Fruit fly (Drosophila melanogaster) whole organism, embryonic: Measurements from ENCODE around the gene CG17376.

ENCODE experiments used
- Bdp1 ChIP-seq: fragments of 200-800 bp; sonication (Bioruptor generic); optimal IDR thresholded peaks from 3 replicates; lab custom pipeline; 2016; ENCODE audit warnings: missing biosample characterization, missing genetic modification characterization
- CG10431 ChIP-seq: fragments of 200-800 bp; sonication (Bioruptor generic); optimal IDR thresholded peaks from 3 replicates; lab custom pipeline; 2018; ENCODE audit warnings: missing biosample characterization, mild to moderate bottlenecking, missing genetic modification characterization
- CG11085 ChIP-seq: fragments of 200-800 bp; sonication (Bioruptor generic); IDR thresholded peaks from 2 replicates; pipeline ENCODE4 v1.3.6; 2022; ENCODE audit warnings: missing biosample characterization, missing genetic modification characterization
- CG12769 ChIP-seq: fragments of 200-800 bp; sonication (Bioruptor generic); optimal IDR thresholded peaks from 2 replicates; lab custom pipeline; 2019; ENCODE audit warnings: missing biosample characterization, mild to moderate bottlenecking, missing genetic modification characterization, moderate library complexity
- CG15269 ChIP-seq: fragments of 200-800 bp; sonication (Bioruptor generic); optimal IDR thresholded peaks from 2 replicates; lab custom pipeline; 2018; ENCODE audit warnings: missing biosample characterization, mild to moderate bottlenecking, missing genetic modification characterization, moderate library complexity
- CG15479 ChIP-seq: fragments of 200-800 bp; sonication (Bioruptor generic); optimal IDR thresholded peaks from 3 replicates; lab custom pipeline; 2019; ENCODE audit warnings: missing biosample characterization, mild to moderate bottlenecking, missing genetic modification characterization, moderate library complexity
- CG15601 ChIP-seq: fragments of 200-800 bp; sonication (Bioruptor generic); optimal IDR thresholded peaks from 3 replicates; lab custom pipeline; 2019; ENCODE audit warnings: missing biosample characterization, mild to moderate bottlenecking, missing genetic modification characterization, moderate library complexity
- CG16813 ChIP-seq: fragments of 200-800 bp; sonication (Bioruptor generic); IDR thresholded peaks from 3 replicates; pipeline ENCODE4 v1.3.6; 2022; ENCODE audit warnings: missing biosample characterization, missing genetic modification characterization; ENCODE audit not compliant: partially characterized antibody
- CG16863 ChIP-seq: fragments of 200-800 bp; sonication (Bioruptor generic); optimal IDR thresholded peaks from 3 replicates; lab custom pipeline; 2016; ENCODE audit warnings: missing biosample characterization, missing genetic modification characterization
- CG17385 ChIP-seq: fragments of 200-800 bp; sonication (Bioruptor generic); optimal IDR thresholded peaks from 3 replicates; lab custom pipeline; 2018; ENCODE audit warnings: missing biosample characterization, mild to moderate bottlenecking, missing genetic modification characterization
- CG31441 ChIP-seq: fragments of 200-800 bp; sonication (Bioruptor generic); IDR thresholded peaks from 2 replicates; pipeline ENCODE4 v1.3.6; 2022; ENCODE audit warnings: missing biosample characterization, missing genetic modification characterization
- CG3163 ChIP-seq: fragments of 200-800 bp; sonication (Bioruptor generic); optimal IDR thresholded peaks from 3 replicates; lab custom pipeline; 2016; ENCODE audit warnings: missing biosample characterization, missing genetic modification characterization
- CG34224 ChIP-seq: fragments of 200-800 bp; sonication (Bioruptor generic); IDR thresholded peaks from 3 replicates; pipeline ENCODE4 v1.3.6; 2022; ENCODE audit warnings: missing biosample characterization, missing genetic modification characterization; ENCODE audit not compliant: partially characterized antibody
- CG6654 ChIP-seq: fragments of 200-800 bp; sonication (Bioruptor generic); optimal IDR thresholded peaks from 2 replicates; lab custom pipeline; 2017; ENCODE audit warnings: missing biosample characterization, mild to moderate bottlenecking, missing genetic modification characterization
- CG6791 ChIP-seq: fragments of 200-800 bp; sonication (Bioruptor generic); IDR thresholded peaks from 3 replicates; pipeline ENCODE4 v1.3.6; 2022; ENCODE audit warnings: missing biosample characterization, missing genetic modification characterization; ENCODE audit not compliant: partially characterized antibody
- CG8290 ChIP-seq, 3 experiments: fragments of 200-800 bp; sonication (Bioruptor generic); optimal IDR thresholded peaks; 2 replicates each; lab custom pipeline; 2016 to 2019; ENCODE audit warnings: missing biosample characterization in 3 of 3, missing genetic modification characterization in 3 of 3, mild to moderate bottlenecking in 2 of 3, moderate library complexity in 1 of 3
- CG8359 ChIP-seq: fragments of 200-800 bp; sonication (Bioruptor generic); optimal IDR thresholded peaks from 2 replicates; lab custom pipeline; 2017; ENCODE audit warnings: missing biosample characterization, mild to moderate bottlenecking, missing genetic modification characterization, borderline replicate concordance
- CG8765 ChIP-seq: fragments of 200-800 bp; sonication (Bioruptor generic); IDR thresholded peaks from 2 replicates; pipeline ENCODE4 v1.3.6; 2022; ENCODE audit warnings: missing biosample characterization, missing genetic modification characterization
- CG8944 ChIP-seq: fragments of 200-800 bp; sonication (Bioruptor generic); optimal IDR thresholded peaks from 3 replicates; lab custom pipeline; 2016; ENCODE audit warnings: missing biosample characterization, missing genetic modification characterization
- CG9215 ChIP-seq: fragments of 200-800 bp; sonication (Bioruptor generic); IDR thresholded peaks from 2 replicates; pipeline ENCODE4 v1.3.6; 2022; ENCODE audit warnings: missing biosample characterization, missing genetic modification characterization
- CkIIα-i1 ChIP-seq: fragments of 200-800 bp; sonication (Bioruptor generic); IDR thresholded peaks from 2 replicates; pipeline ENCODE4 v1.3.6; 2022; ENCODE audit warnings: missing biosample characterization, missing genetic modification characterization
- Ets65A ChIP-seq: fragments of 200-800 bp; sonication (Bioruptor generic); peaks from one replicate; lab custom pipeline; 2016; ENCODE audit warnings: missing biosample characterization, missing genetic modification characterization
- GATAe ChIP-seq: fragments of 200-800 bp; sonication (Bioruptor generic); conservative IDR thresholded peaks from 2 replicates; pipeline ENCODE4 v1.3.6; 2022; ENCODE audit warnings: missing biosample characterization, missing genetic modification characterization
- HLH54F ChIP-seq: fragments of 200-800 bp; sonication (Bioruptor generic); optimal IDR thresholded peaks from 3 replicates; lab custom pipeline; 2016; ENCODE audit warnings: missing biosample characterization, missing genetic modification characterization
- Hey ChIP-seq: fragments of 200-800 bp; sonication (Bioruptor generic); optimal IDR thresholded peaks from 3 replicates; lab custom pipeline; 2018; ENCODE audit warnings: missing biosample characterization, mild to moderate bottlenecking, missing genetic modification characterization
- MESR4 ChIP-seq: fragments of 200-800 bp; sonication (Bioruptor generic); optimal IDR thresholded peaks from 2 replicates; lab custom pipeline; 2018; ENCODE audit warnings: missing biosample characterization, mild to moderate bottlenecking, missing genetic modification characterization, moderate library complexity
- Mad ChIP-seq: fragments of 200-800 bp; sonication (Bioruptor generic); optimal IDR thresholded peaks from 2 replicates; lab custom pipeline; 2016; ENCODE audit warnings: missing biosample characterization, missing genetic modification characterization
- Neu2 ChIP-seq: fragments of 200-800 bp; sonication (Bioruptor generic); optimal IDR thresholded peaks from 3 replicates; lab custom pipeline; 2016; ENCODE audit warnings: missing biosample characterization, missing genetic modification characterization, borderline replicate concordance
- Nf-YC ChIP-seq: fragments of 200-800 bp; optimal IDR thresholded peaks from 3 replicates; lab custom pipeline; 2019; ENCODE audit warnings: missing biosample characterization, mild to moderate bottlenecking, missing genetic modification characterization, moderate library complexity
- Opbp ChIP-seq: fragments of 200-800 bp; sonication (Bioruptor generic); IDR thresholded peaks from 3 replicates; pipeline ENCODE4 v1.3.6; 2022; ENCODE audit warnings: missing biosample characterization, missing genetic modification characterization; ENCODE audit not compliant: partially characterized antibody
- Spps ChIP-seq: fragments of 200-800 bp; sonication (Bioruptor generic); optimal IDR thresholded peaks from 2 replicates; lab custom pipeline; 2018; ENCODE audit warnings: missing biosample characterization, mild to moderate bottlenecking, missing genetic modification characterization
- amos ChIP-seq: fragments of 200-800 bp; sonication (Bioruptor generic); IDR thresholded peaks from 2 replicates; pipeline ENCODE4 v1.3.6; 2022; ENCODE audit warnings: missing biosample characterization, missing genetic modification characterization; ENCODE audit not compliant: partially characterized antibody
- dmrt11E ChIP-seq: fragments of 200-800 bp; sonication (Bioruptor generic); optimal IDR thresholded peaks from 3 replicates; lab custom pipeline; 2018; ENCODE audit warnings: missing biosample characterization, mild to moderate bottlenecking, missing genetic modification characterization, moderate library complexity
- ham ChIP-seq: fragments of 200-800 bp; sonication (Bioruptor generic); IDR thresholded peaks from 2 replicates; pipeline ENCODE4 v1.3.6; 2022; ENCODE audit warnings: missing biosample characterization, missing genetic modification characterization
- jing ChIP-seq: fragments of 200-800 bp; sonication (Bioruptor generic); optimal IDR thresholded peaks from 2 replicates; lab custom pipeline; 2018; ENCODE audit warnings: missing biosample characterization, mild to moderate bottlenecking, missing genetic modification characterization
- prd ChIP-seq, 3 experiments: fragments of >200 bp in 2 of 3; fragments of 200-800 bp in 1 of 3; sonication (Bioruptor generic) in 1 of 3; optimal IDR thresholded peaks in 2 of 3; IDR thresholded peaks in 1 of 3; 2 replicates in 2 of 3; 3 replicates in 1 of 3; pipeline versions ENCODE4 v1.3.6 to Lab custom; 2017 to 2022; ENCODE audit warnings: missing biosample characterization in 1 of 3, missing genetic modification characterization in 1 of 3
- sd ChIP-seq: fragments of 200-800 bp; sonication (Bioruptor generic); optimal IDR thresholded peaks from 3 replicates; lab custom pipeline; 2018; ENCODE audit warnings: missing biosample characterization, mild to moderate bottlenecking, missing genetic modification characterization, moderate library complexity
- slou ChIP-seq: fragments of 200-800 bp; sonication (Bioruptor generic); optimal IDR thresholded peaks from 3 replicates; lab custom pipeline; 2016; ENCODE audit warnings: missing biosample characterization, missing genetic modification characterization
- z ChIP-seq: fragments of 200-800 bp; sonication (Bioruptor generic); IDR thresholded peaks from 3 replicates; pipeline ENCODE4 v1.3.6; 2022; ENCODE audit warnings: missing biosample characterization, missing genetic modification characterization

Gene CG17376

DNA sequence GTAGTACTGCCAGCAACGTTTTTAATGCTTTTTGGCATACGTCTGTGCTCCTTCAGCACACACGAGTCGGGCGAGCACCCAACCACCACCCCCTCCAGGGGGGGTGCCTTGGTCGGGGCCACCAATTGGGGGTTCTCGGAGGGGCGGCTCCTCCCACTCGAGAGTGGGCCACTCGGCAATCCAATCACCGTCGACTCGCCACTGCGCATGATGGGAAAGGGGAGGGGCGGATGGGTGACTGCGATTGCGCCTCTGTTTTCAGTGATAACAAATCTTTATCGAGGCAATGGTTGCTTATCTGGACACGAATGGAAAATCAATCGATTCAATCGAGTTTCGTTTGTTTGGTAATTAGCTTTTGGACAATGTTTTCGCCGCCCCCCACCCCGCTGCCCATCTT lies 16.8 kb upstream of the CG17376 start (continued):
- TF ChIP-seq CG8290 (GFP tag; optimal IDR thresholded peaks at IDR 0.05; lab: Kevin White, UChicago) (no peak), CG8290 (tag; optimal IDR thresholded peaks at IDR 0.05; lab: Kevin White, UChicago) (peak in 1 of 2 experiments; percentile 6), CkIIα-i1 (GFP tag; lab: Robert Waterston, UW) (no peak), prd (optimal IDR thresholded peaks at IDR 0.05; lab: Kevin White, UChicago) (no peak), prd (GFP tag; IDR thresholded peaks at IDR 0.05; lab: Robert Waterston, UW) (no peak), CG15479 (GFP tag; lab: Kevin White, UChicago) (no peak), CG8765 (GFP tag; lab: Robert Waterston, UW) (no peak), CG16863 (no peak), CG31441 (GFP tag; lab: Robert Waterston, UW) (no peak), CG12769 (tag; lab: Kevin White, UChicago) (no peak), Hey (peak; percentile 13), CG34224 (GFP tag; lab: Robert Waterston, UW) (peak; percentile 37; the same call in 1 of the 3 replicates), Nf-YC (tag; lab: Kevin White, UChicago) (peak; percentile 99), CG15601 (tag; lab: Kevin White, UChicago) (no peak)

- no peak for TF ChIP-seq Neu2 (GFP tag; lab: Kevin White, UChicago)
- TF ChIP-seq CG6654 (GFP tag; lab: Kevin White, UChicago): peak; percentile 92
- TF ChIP-seq MESR4 (GFP tag; lab: Kevin White, UChicago): no peak
- no peak for TF ChIP-seq sd (tag; lab: Kevin White, UChicago)
- no peak for TF ChIP-seq CG9215 (GFP tag; lab: Robert Waterston, UW)
- no peak for TF ChIP-seq slou (GFP tag; lab: Kevin White, UChicago)
- TF ChIP-seq CG8359: no peak
- peak in 1 of 2 experiments; percentile 39 for TF ChIP-seq prd (optimal IDR thresholded peaks at IDR 0.05; lab: Kevin White, UChicago)
- TF ChIP-seq prd (GFP tag; IDR thresholded peaks at IDR 0.05; lab: Robert Waterston, UW): no peak
- TF ChIP-seq CG3163 (GFP tag; lab: Kevin White, UChicago): no peak
Observed at dm6 chr2L:6805783-6806182, 5.1 kb upstream of the CG17376 start, which contains the start of gene CG17375. CG17375 (minus strand) TSS chr2L:6805792.

DNA sequence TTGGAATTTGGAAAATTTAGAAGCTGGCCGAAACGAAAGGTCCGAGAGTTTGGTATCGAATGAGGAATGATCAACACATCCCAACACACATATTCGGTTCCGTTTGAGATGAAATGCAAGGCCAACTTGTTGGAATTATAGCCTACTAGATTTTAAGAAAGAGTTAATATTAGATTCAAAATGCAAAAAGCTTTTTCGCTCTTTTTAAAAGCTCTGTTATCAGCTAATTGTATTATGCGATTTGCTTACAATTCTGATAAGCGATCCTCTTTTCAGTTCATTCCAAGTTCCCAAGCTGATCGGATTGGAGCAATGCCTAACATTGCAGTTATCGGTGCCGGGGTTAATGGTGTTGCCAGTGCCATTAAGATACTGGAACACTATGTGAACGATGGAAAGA lies 2.0 kb upstream of the CG17376 start, which contains the start of the genes CG17377 and Daao2:
Gene CG17377 (minus strand): TSS at position 101 of the 400 bp plus-strand sequence.
Gene Daao2 (plus strand): TSS at position 272 of the 400 bp plus-strand sequence.
- TF ChIP-seq jing: no peak
- no peak for TF ChIP-seq z
- TF ChIP-seq GATAe (GFP tag; lab: Robert Waterston, UW): no peak
- TF ChIP-seq CG8944 (GFP tag; lab: Kevin White, UChicago): no peak
- TF ChIP-seq CG31441 (GFP tag; lab: Robert Waterston, UW): no peak
- TF ChIP-seq HLH54F (GFP tag; lab: Kevin White, UChicago): no peak
- no peak for TF ChIP-seq Mad (GFP tag; lab: Kevin White, UChicago)
- no peak for TF ChIP-seq dmrt11E
- TF ChIP-seq CG11085 (GFP tag; lab: Robert Waterston, UW): no peak
- no peak for TF ChIP-seq CG17385 (GFP tag; lab: Kevin White, UChicago)
- TF ChIP-seq CG10431 (GFP tag; lab: Kevin White, UChicago): no peak
- no peak for TF ChIP-seq ham

DNA sequence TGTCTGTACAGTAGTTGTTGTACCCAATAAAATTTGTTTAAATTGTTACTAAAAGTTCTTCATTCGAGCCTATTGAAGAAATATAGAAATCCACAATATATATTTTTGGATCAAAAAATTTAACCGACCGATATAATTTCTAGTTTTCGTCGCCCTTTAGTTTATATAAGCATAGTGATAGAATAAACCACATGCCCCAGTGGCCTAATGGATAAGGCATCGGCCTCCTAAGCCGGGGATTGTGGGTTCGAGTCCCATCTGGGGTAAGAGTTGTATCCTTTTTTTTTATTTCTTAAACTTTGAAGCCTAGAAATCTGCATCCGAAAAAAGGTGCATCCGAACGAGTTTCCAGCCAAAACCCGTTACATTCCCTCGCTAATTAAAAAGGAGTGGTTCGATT lies 1.1 kb downstream of the CG17376 start:
- TF ChIP-seq Spps (tag; lab: Kevin White, UChicago) (no peak), Ets65A (GFP tag; lab: Kevin White, UChicago) (no peak), amos (GFP tag; lab: Robert Waterston, UW) (peak; percentile 57; the same call in 1 of the 2 replicates), Opbp (0 out of 3 replicates have a peak, but pooled peaks have one; percentile 33), CG15269 (tag; lab: Kevin White, UChicago) (no peak), Bdp1 (GFP tag; lab: Kevin White, UChicago) (peak; percentile 86), CG8290 (GFP tag; optimal IDR thresholded peaks at IDR 0.05; lab: Kevin White, UChicago) (no peak), CG8290 (tag; optimal IDR thresholded peaks at IDR 0.05; lab: Kevin White, UChicago) (no peak), CG16813 (peak; percentile 42; the same call in 2 of the 3 replicates), CG6791 (peak; percentile 55; the same call in 1 of the 3 replicates)
